Fruit fly (Drosophila melanogaster) whole organism, prepupa: Measurements from ENCODE around the gene CG10591.
A peak's percentile ranks its signal among the peaks of the same experiment; 100 is the strongest.

ENCODE experiments used
- Blimp-1 ChIP-seq: fragments of 200-800 bp; sonication (Bioruptor generic); optimal IDR thresholded peaks from 3 replicates; lab custom pipeline; 2017; ENCODE audit warnings: missing biosample characterization, missing genetic modification characterization, mild to moderate bottlenecking, moderate library complexity, missing genetic modification reagents
- CG10631 ChIP-seq: fragments of 200-800 bp; sonication (Bioruptor generic); optimal IDR thresholded peaks from 2 replicates; lab custom pipeline; 2016; ENCODE audit warnings: missing biosample characterization, missing genetic modification characterization
- CG10669 ChIP-seq: fragments of 200-800 bp; sonication (Bioruptor generic); optimal IDR thresholded peaks from 3 replicates; lab custom pipeline; 2018; ENCODE audit warnings: missing biosample characterization, mild to moderate bottlenecking, missing genetic modification characterization, moderate library complexity
- CG11762 ChIP-seq: fragments of 200-800 bp; sonication (Bioruptor generic); optimal IDR thresholded peaks from 3 replicates; lab custom pipeline; 2016; ENCODE audit warnings: missing biosample characterization, missing genetic modification characterization; ENCODE audit not compliant: insufficient read depth
- CG11902 ChIP-seq: fragments of 200-800 bp; sonication (Bioruptor generic); optimal IDR thresholded peaks from 3 replicates; lab custom pipeline; 2016; ENCODE audit warnings: missing biosample characterization, missing genetic modification characterization
- CG15336 ChIP-seq: fragments of 200-800 bp; sonication (Bioruptor generic); IDR thresholded peaks from 2 replicates; pipeline ENCODE4 v1.3.6; 2022; ENCODE audit warnings: missing biosample characterization, missing genetic modification characterization
- CG16779 ChIP-seq: fragments of 200-800 bp; sonication (Bioruptor generic); optimal IDR thresholded peaks from 3 replicates; lab custom pipeline; 2017; ENCODE audit warnings: missing biosample characterization, mild to moderate bottlenecking, missing genetic modification characterization
- CG3032 ChIP-seq: fragments of 200-800 bp; optimal IDR thresholded peaks from 2 replicates; lab custom pipeline; 2019; ENCODE audit warnings: missing biosample characterization, mild to moderate bottlenecking, missing genetic modification characterization, moderate library complexity
- CG31627 ChIP-seq: fragments of 200-800 bp; sonication (Bioruptor generic); optimal IDR thresholded peaks from 3 replicates; lab custom pipeline; 2016; ENCODE audit warnings: missing biosample characterization, missing genetic modification characterization
- CG32006 ChIP-seq: fragments of 200-800 bp; sonication (Bioruptor generic); optimal IDR thresholded peaks from 3 replicates; lab custom pipeline; 2017; ENCODE audit warnings: missing biosample characterization, mild to moderate bottlenecking, missing genetic modification characterization
- CG4318 ChIP-seq: fragments of 200-800 bp; sonication (Bioruptor generic); optimal IDR thresholded peaks from 3 replicates; lab custom pipeline; 2017; ENCODE audit warnings: missing biosample characterization, mild to moderate bottlenecking, missing genetic modification characterization
- CG6276 ChIP-seq: fragments of 200-800 bp; sonication (Bioruptor generic); optimal IDR thresholded peaks from 2 replicates; lab custom pipeline; 2017; ENCODE audit warnings: missing biosample characterization, mild to moderate bottlenecking, missing genetic modification characterization
- CG6854 ChIP-seq: fragments of 200-800 bp; sonication (Bioruptor generic); optimal IDR thresholded peaks from 2 replicates; lab custom pipeline; 2017; ENCODE audit warnings: missing biosample characterization, mild to moderate bottlenecking, missing genetic modification characterization
- CG7368 ChIP-seq: fragments of 200-800 bp; sonication (Bioruptor generic); optimal IDR thresholded peaks from 3 replicates; lab custom pipeline; 2016; ENCODE audit warnings: missing biosample characterization, missing genetic modification characterization
- CG8119 ChIP-seq: fragments of 200-800 bp; sonication (Bioruptor generic); IDR thresholded peaks from 3 replicates; pipeline ENCODE4 v1.3.6; 2022; ENCODE audit warnings: missing biosample characterization, missing genetic modification characterization
- CG8319 ChIP-seq: fragments of 200-800 bp; sonication (Bioruptor generic); optimal IDR thresholded peaks from 3 replicates; lab custom pipeline; 2016; ENCODE audit warnings: missing biosample characterization, missing genetic modification characterization
- CG9139 ChIP-seq: fragments of 200-800 bp; sonication (Bioruptor generic); optimal IDR thresholded peaks from 3 replicates; lab custom pipeline; 2017; ENCODE audit warnings: missing biosample characterization, mild to moderate bottlenecking, missing genetic modification characterization
- Eip75B ChIP-seq: fragments of 200-800 bp; sonication (Bioruptor generic); optimal IDR thresholded peaks from 3 replicates; lab custom pipeline; 2016; ENCODE audit warnings: missing biosample characterization, missing genetic modification characterization
- Eip78C ChIP-seq: fragments of 200-800 bp; sonication (Bioruptor generic); peaks from one replicate; lab custom pipeline; 2016; ENCODE audit warnings: missing biosample characterization, missing genetic modification characterization
- Ets96B ChIP-seq: fragments of 200-800 bp; optimal IDR thresholded peaks from 2 replicates; lab custom pipeline; 2019; ENCODE audit warnings: missing biosample characterization, mild to moderate bottlenecking, missing genetic modification characterization, moderate library complexity
- Gug ChIP-seq: fragments of 200-800 bp; sonication (Bioruptor generic); IDR thresholded peaks from 2 replicates; pipeline ENCODE4 v1.3.6; 2022; ENCODE audit warnings: missing biosample characterization, missing genetic modification characterization
- Hr38 ChIP-seq: sonication (Bioruptor generic); optimal IDR thresholded peaks from 2 replicates; lab custom pipeline; 2016; ENCODE audit warnings: missing biosample characterization, missing genetic modification characterization
- Hr4 ChIP-seq: fragments of 200-800 bp; sonication (Bioruptor generic); optimal IDR thresholded peaks from 3 replicates; lab custom pipeline; 2016; ENCODE audit warnings: missing biosample characterization, missing genetic modification characterization
- Lpt ChIP-seq: fragments of 200-800 bp; sonication (Bioruptor generic); optimal IDR thresholded peaks from 3 replicates; lab custom pipeline; 2016; ENCODE audit warnings: missing biosample characterization, missing genetic modification characterization
- Met ChIP-seq: fragments of 200-800 bp; sonication (Bioruptor generic); optimal IDR thresholded peaks from 3 replicates; lab custom pipeline; 2016; ENCODE audit warnings: missing biosample characterization, missing genetic modification characterization
- OdsH ChIP-seq: fragments of 200-800 bp; sonication (Bioruptor generic); optimal IDR thresholded peaks from 3 replicates; lab custom pipeline; 2016; ENCODE audit warnings: missing biosample characterization, missing genetic modification characterization
- Smox ChIP-seq: fragments of 200-800 bp; sonication (Bioruptor generic); optimal IDR thresholded peaks from 3 replicates; lab custom pipeline; 2016; ENCODE audit warnings: missing biosample characterization, missing genetic modification characterization
- Sox15 ChIP-seq: fragments of 200-800 bp; sonication (Bioruptor generic); optimal IDR thresholded peaks from 3 replicates; lab custom pipeline; 2016; ENCODE audit warnings: missing biosample characterization, missing genetic modification characterization
- acj6 ChIP-seq: fragments of 200-800 bp; sonication (Bioruptor generic); optimal IDR thresholded peaks from 3 replicates; lab custom pipeline; 2016; ENCODE audit warnings: missing biosample characterization, missing genetic modification characterization
- cyc ChIP-seq: fragments of 200-800 bp; sonication (Bioruptor generic); optimal IDR thresholded peaks from 3 replicates; lab custom pipeline; 2016; ENCODE audit warnings: missing biosample characterization, missing genetic modification characterization
- dac ChIP-seq: fragments of 200-800 bp; sonication (Bioruptor generic); optimal IDR thresholded peaks from 2 replicates; lab custom pipeline; 2017; ENCODE audit warnings: missing biosample characterization, mild to moderate bottlenecking, missing genetic modification characterization
- dsx ChIP-seq: fragments of 200-800 bp; optimal IDR thresholded peaks from 3 replicates; lab custom pipeline; 2019; ENCODE audit warnings: missing biosample characterization, mild to moderate bottlenecking, missing genetic modification characterization, moderate library complexity; ENCODE audit not compliant: poor library complexity, severe bottlenecking
- eg ChIP-seq: fragments of 200-800 bp; sonication (Bioruptor generic); IDR thresholded peaks from 3 replicates; pipeline ENCODE4 v1.3.6; 2022; ENCODE audit warnings: missing biosample characterization, missing genetic modification characterization
- esn ChIP-seq: fragments of 200-800 bp; sonication (Bioruptor generic); optimal IDR thresholded peaks from 2 replicates; lab custom pipeline; 2016; ENCODE audit warnings: missing biosample characterization, mild to moderate bottlenecking, missing genetic modification characterization, moderate library complexity
- fd85E ChIP-seq: fragments of 200-800 bp; sonication (Bioruptor generic); optimal IDR thresholded peaks from 3 replicates; lab custom pipeline; 2016; ENCODE audit warnings: missing biosample characterization, missing genetic modification characterization
- pdm3 ChIP-seq: fragments of 200-800 bp; sonication (Bioruptor generic); optimal IDR thresholded peaks from 3 replicates; lab custom pipeline; 2016; ENCODE audit warnings: missing biosample characterization, missing genetic modification characterization
- salr ChIP-seq, 2 experiments: fragments of 200-800 bp; sonication (Bioruptor generic); optimal IDR thresholded peaks; 3 replicates each; lab custom pipeline; 2016 to 2018; ENCODE audit warnings: missing biosample characterization in 2 of 2, missing genetic modification characterization in 2 of 2, mild to moderate bottlenecking in 1 of 2
- spab ChIP-seq: fragments of 200-800 bp; sonication (Bioruptor generic); optimal IDR thresholded peaks from 2 replicates; lab custom pipeline; 2017; ENCODE audit warnings: missing biosample characterization, mild to moderate bottlenecking, missing genetic modification characterization, missing genetic modification reagents
- ss ChIP-seq, 2 experiments: fragments of 200-800 bp; sonication (Bioruptor generic); optimal IDR thresholded peaks; 2 replicates in 1 of 2; 3 replicates in 1 of 2; lab custom pipeline; 2017 to 2018; ENCODE audit warnings: mild to moderate bottlenecking in 2 of 2, missing biosample characterization in 2 of 2, missing genetic modification characterization in 2 of 2, moderate library complexity in 1 of 2
- svp ChIP-seq: fragments of 200-800 bp; sonication (Bioruptor generic); peaks from one replicate; lab custom pipeline; 2016; ENCODE audit warnings: missing biosample characterization, missing genetic modification characterization
- topi ChIP-seq: fragments of 200-800 bp; sonication (Bioruptor generic); optimal IDR thresholded peaks from 3 replicates; lab custom pipeline; 2016; ENCODE audit warnings: missing biosample characterization, missing genetic modification characterization
- vri ChIP-seq: fragments of 200-800 bp; sonication (Bioruptor generic); optimal IDR thresholded peaks from 3 replicates; lab custom pipeline; 2016; ENCODE audit warnings: missing biosample characterization, mild to moderate bottlenecking, missing genetic modification characterization

Gene CG10591

DNA sequence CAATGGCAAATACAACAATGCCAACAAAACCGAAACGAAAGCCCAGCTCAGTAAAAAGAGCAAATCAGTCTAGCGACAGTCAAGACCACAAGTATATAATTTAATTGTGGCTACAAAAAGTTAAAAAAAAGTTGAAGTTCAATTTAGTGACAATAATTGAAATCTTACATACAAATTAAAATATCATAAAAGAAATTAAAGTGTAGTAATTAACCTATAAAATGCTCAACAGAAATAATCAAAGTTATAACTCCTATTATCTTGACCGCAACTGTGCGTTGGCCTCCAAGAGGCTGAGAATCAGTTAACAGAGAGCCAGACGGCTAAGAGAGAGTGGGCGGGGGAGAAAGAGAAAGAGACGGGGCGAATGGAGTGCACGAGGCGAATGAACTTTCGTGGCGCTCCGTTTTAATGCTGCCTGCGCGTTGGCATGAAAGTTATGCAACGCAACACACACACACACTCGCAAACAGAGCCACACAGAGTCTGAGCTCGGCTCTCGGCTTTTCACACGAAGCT lies 12.3 kb upstream of the CG10591 start (continued):
- TF ChIP-seq svp (GFP tag; lab: Kevin White, UChicago) (peak; percentile 99), acj6 (GFP tag; lab: Kevin White, UChicago) (peak; percentile 92), pdm3 (peak; percentile 91), CG15336 (peak; percentile 98), Hr38 (GFP tag; lab: Kevin White, UChicago) (no peak), eg (peak; percentile 96), topi (GFP tag; lab: Kevin White, UChicago) (peak; percentile 95), dac (GFP tag; lab: Kevin White, UChicago) (peak; percentile 84), Ets96B (tag; lab: Kevin White, UChicago) (peak; percentile 82)

DNA sequence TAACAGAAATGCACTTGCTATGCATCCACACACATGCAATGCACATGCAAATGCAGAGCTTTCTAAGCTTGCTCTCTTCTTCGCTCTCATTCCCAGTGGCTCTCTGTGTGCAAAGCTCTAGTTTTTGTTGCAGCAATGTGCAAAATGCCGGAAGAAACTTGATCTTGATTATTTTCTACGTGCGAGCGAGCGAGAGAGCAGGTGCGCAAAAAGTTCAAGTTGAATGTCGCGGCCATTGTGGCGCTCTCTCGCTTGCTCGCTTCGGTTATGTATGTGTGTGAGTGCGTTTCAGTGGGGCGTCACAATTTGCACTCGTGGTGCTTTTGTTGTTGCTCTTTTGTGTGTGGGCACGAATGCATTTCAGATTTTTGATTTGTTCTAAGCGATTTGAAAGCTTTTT lies 11.1 kb upstream of the CG10591 start:
- TF ChIP-seq Lpt (GFP tag; lab: Kevin White, UChicago), result peak; percentile 13
- 0 out of 3 replicates have a peak, but pooled peaks have one; percentile 47 for TF ChIP-seq eg
- TF ChIP-seq Eip75B (GFP tag; lab: Kevin White, UChicago), result peak; percentile 15
- no peak for TF ChIP-seq Met (GFP tag; lab: Kevin White, UChicago)
- TF ChIP-seq CG8119 (GFP tag; lab: Robert Waterston, UW), result 0 out of 3 replicates have a peak, but pooled peaks have one; percentile 34
- peak; percentile 44; the same call in 1 of the 2 replicates for TF ChIP-seq CG15336
- no peak for TF ChIP-seq CG11762 (GFP tag; lab: Kevin White, UChicago)
- TF ChIP-seq Blimp-1, result peak; percentile 62
- peak; percentile 61 for TF ChIP-seq dsx (GFP tag; lab: Kevin White, UChicago)
- no peak for TF ChIP-seq cyc (GFP tag; lab: Kevin White, UChicago)
- TF ChIP-seq Eip78C (GFP tag; lab: Kevin White, UChicago), result peak; percentile 38

DNA sequence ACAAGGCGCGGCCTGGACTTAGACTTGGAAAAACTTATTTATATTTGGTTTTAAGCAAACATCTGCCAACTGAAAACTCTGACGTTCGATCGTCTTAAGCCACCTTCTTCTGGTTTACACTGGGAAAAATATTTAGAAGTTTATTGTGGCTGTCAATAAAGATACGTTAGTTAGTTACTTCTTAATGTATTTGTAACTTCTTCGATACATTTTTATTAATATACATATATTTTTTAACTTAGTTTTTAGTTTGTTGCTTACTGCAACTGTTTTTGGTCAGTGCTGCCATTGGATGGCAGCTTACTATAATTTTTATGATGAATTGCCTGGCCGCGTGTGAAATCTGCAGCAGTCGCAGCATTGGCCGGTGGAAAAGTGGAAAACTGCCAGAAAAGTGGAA lies 10.0 kb upstream of the CG10591 start:
- TF ChIP-seq CG31627 (GFP tag; lab: Kevin White, UChicago), result no peak
- TF ChIP-seq spab, result no peak
- TF ChIP-seq dsx (GFP tag; lab: Kevin White, UChicago), result no peak
- TF ChIP-seq salr (GFP tag; optimal IDR thresholded peaks at IDR 0.05; lab: Kevin White, UChicago), result no peak
- no peak for TF ChIP-seq vri
- TF ChIP-seq Hr4 (GFP tag; lab: Kevin White, UChicago), result peak; percentile 52
- TF ChIP-seq Blimp-1, result peak; percentile 9
- no peak for TF ChIP-seq cyc (GFP tag; lab: Kevin White, UChicago)
- TF ChIP-seq CG3032 (tag; lab: Kevin White, UChicago), result no peak
- TF ChIP-seq Eip78C (GFP tag; lab: Kevin White, UChicago), result peak; percentile 52
- TF ChIP-seq CG6276 (GFP tag; lab: Kevin White, UChicago), result no peak
- TF ChIP-seq CG11762 (GFP tag; lab: Kevin White, UChicago), result no peak
- no peak for TF ChIP-seq CG11902 (GFP tag; lab: Kevin White, UChicago)
- TF ChIP-seq Sox15 (GFP tag; lab: Kevin White, UChicago), result no peak
- no peak for TF ChIP-seq CG8319 (GFP tag; lab: Kevin White, UChicago)
- TF ChIP-seq CG10631, result no peak
- 0 out of 2 replicates have a peak, but pooled peaks have one; percentile 14 for TF ChIP-seq Gug (GFP tag; lab: Robert Waterston, UW)
- TF ChIP-seq OdsH, result peak; percentile 32
- TF ChIP-seq CG15336, result peak; percentile 81
- TF ChIP-seq CG7368, result no peak
- TF ChIP-seq CG16779, result no peak
- no peak for TF ChIP-seq esn (GFP tag; lab: Kevin White, UChicago)
- TF ChIP-seq Smox (GFP tag; lab: Kevin White, UChicago), result no peak
- TF ChIP-seq CG10669, result no peak
- peak; percentile 2 for TF ChIP-seq topi (GFP tag; lab: Kevin White, UChicago)
- TF ChIP-seq CG4318 (GFP tag; lab: Kevin White, UChicago), result peak; percentile 70
- TF ChIP-seq fd85E (GFP tag; lab: Kevin White, UChicago), result no peak
- TF ChIP-seq CG6854 (GFP tag; lab: Kevin White, UChicago), result no peak
- no peak for TF ChIP-seq Met (GFP tag; lab: Kevin White, UChicago)
- peak; percentile 21 for TF ChIP-seq Lpt (GFP tag; lab: Kevin White, UChicago)
- no peak for TF ChIP-seq Ets96B (tag; lab: Kevin White, UChicago)
- peak; percentile 90 for TF ChIP-seq CG32006 (GFP tag; lab: Kevin White, UChicago)
- TF ChIP-seq dac (GFP tag; lab: Kevin White, UChicago), result peak; percentile 38
- TF ChIP-seq CG9139, result no peak
- TF ChIP-seq ss (GFP tag; optimal IDR thresholded peaks at IDR 0.05; lab: Kevin White, UChicago), result no peak
